Fruit fly (Drosophila melanogaster): ENCODE measurements around the gene dos.

dos gene

dm6 chr3L:2589167-2589910, at the start of gene dos:
Gene dos, plus strand, starts transcription at chr3L:2589414.
- TF ChIP-seq CG8478 (optimal IDR thresholded peaks at IDR 0.05), result no peak
- no peak for TF ChIP-seq Dll (optimal IDR thresholded peaks at IDR 0.05)
- no peak for TF ChIP-seq pan (optimal IDR thresholded peaks at IDR 0.05)
- TF ChIP-seq usp (GFP tag; optimal IDR thresholded peaks at IDR 0.05), result no peak

DNA sequence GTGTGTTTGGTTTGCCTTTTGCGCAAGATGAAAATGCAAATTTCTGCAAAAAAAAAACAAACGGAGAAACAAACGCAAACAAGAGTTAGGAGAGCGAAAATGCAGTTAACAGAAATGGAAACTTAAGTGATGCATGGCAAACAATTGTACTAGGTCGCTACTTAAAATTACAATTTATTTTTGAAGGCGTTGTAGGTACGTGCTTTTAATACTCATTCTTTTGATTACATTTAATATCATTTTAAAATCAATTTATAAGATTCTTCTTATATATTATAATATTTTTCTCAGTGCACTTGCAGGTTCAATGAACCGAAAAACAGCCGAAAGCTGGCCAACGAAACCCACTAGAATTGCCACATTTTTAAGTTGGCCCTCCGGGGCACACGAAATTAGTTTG, 47.9 kb upstream of the dos start:
- TF ChIP-seq pan (optimal IDR thresholded peaks at IDR 0.05) (no peak), psq (optimal IDR thresholded peaks at IDR 0.05) (no peak), CG8478 (optimal IDR thresholded peaks at IDR 0.05) (no peak), Dll (optimal IDR thresholded peaks at IDR 0.05) (no peak), EcR (GFP tag; optimal IDR thresholded peaks at IDR 0.05) (no peak), usp (GFP tag; optimal IDR thresholded peaks at IDR 0.05) (no peak)

DNA sequence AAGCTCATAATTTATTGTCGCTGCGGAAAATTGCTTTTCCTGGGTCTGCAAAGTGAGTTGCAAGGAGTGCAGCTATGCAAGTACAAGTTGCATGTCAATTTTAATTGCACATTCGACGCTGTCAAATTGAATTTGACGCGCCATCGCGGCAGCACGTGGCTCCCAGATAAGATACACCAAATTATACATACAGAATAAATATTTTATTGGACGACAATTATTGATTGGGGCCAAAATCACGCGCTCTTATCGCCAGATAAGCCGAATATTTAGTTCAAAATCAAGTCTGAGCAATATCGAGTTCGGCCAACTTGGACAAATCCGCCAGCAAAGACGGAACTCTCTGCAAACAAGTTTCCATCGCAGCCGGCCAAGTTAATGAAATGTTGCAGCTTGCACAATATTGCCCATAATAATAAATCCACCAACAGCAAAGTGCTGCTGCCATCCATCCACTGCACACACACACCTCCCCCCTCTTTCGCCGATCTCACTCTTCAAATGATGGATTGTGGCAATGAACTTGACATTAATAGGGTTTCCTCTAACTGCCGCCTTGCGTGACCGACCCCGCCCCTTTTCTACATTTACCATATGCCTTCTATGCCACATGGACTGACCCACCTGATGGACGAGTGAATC, 44.7 kb upstream of the dos start:
- TF ChIP-seq usp (GFP tag; optimal IDR thresholded peaks at IDR 0.05) (no peak), pan (optimal IDR thresholded peaks at IDR 0.05) (no peak), Dll (optimal IDR thresholded peaks at IDR 0.05) (no peak), CG8478 (optimal IDR thresholded peaks at IDR 0.05) (no peak), EcR (GFP tag; optimal IDR thresholded peaks at IDR 0.05) (no peak), psq (optimal IDR thresholded peaks at IDR 0.05) (no peak)

dm6 chr3L:2545077-2545453, 44.1 kb upstream of the dos start:
- TF ChIP-seq usp (GFP tag; optimal IDR thresholded peaks at IDR 0.05) (no peak), psq (optimal IDR thresholded peaks at IDR 0.05) (no peak), pan (optimal IDR thresholded peaks at IDR 0.05) (no peak), EcR (GFP tag; optimal IDR thresholded peaks at IDR 0.05) (no peak), CG8478 (optimal IDR thresholded peaks at IDR 0.05) (no peak), Dll (optimal IDR thresholded peaks at IDR 0.05) (no peak)

DNA sequence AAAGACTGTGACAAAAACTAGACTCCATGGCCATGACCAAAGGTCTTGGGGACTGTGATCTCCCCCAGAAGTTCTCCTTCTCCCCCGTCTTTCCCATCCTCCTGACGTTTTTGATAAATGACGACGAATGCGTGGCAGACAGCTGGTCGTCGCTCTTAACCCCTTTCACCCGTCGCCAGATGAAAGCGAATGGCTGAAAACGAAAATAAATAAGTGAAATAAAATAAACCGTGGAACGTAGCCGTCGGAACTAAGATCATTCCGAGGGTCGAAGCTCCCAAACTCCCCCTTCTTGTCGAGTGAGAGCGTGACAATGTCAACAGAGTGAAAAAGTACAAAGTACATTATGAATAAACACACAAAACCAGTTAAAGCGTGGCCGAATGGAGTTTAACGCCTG, 43.3 kb upstream of the dos start:
- no peak for TF ChIP-seq Dll (optimal IDR thresholded peaks at IDR 0.05)
- TF ChIP-seq psq (optimal IDR thresholded peaks at IDR 0.05), result no peak
- no peak for TF ChIP-seq EcR (GFP tag; optimal IDR thresholded peaks at IDR 0.05)
- no peak for TF ChIP-seq pan (optimal IDR thresholded peaks at IDR 0.05)

dm6 chr3L:2548932-2549331, 40.3 kb upstream of the dos start:
- no peak for TF ChIP-seq pan (optimal IDR thresholded peaks at IDR 0.05)
- TF ChIP-seq CG8478 (optimal IDR thresholded peaks at IDR 0.05), result no peak
- TF ChIP-seq usp (GFP tag; optimal IDR thresholded peaks at IDR 0.05), result no peak

dm6 chr3L:2551137-2551676, 38.0 kb upstream of the dos start:
- no peak for TF ChIP-seq pan (optimal IDR thresholded peaks at IDR 0.05)
- TF ChIP-seq psq (optimal IDR thresholded peaks at IDR 0.05), result no peak
- TF ChIP-seq EcR (GFP tag; optimal IDR thresholded peaks at IDR 0.05), result no peak
- TF ChIP-seq usp (GFP tag; optimal IDR thresholded peaks at IDR 0.05), result no peak
- TF ChIP-seq Dll (optimal IDR thresholded peaks at IDR 0.05), result no peak
- no peak for TF ChIP-seq CG8478 (optimal IDR thresholded peaks at IDR 0.05)

DNA sequence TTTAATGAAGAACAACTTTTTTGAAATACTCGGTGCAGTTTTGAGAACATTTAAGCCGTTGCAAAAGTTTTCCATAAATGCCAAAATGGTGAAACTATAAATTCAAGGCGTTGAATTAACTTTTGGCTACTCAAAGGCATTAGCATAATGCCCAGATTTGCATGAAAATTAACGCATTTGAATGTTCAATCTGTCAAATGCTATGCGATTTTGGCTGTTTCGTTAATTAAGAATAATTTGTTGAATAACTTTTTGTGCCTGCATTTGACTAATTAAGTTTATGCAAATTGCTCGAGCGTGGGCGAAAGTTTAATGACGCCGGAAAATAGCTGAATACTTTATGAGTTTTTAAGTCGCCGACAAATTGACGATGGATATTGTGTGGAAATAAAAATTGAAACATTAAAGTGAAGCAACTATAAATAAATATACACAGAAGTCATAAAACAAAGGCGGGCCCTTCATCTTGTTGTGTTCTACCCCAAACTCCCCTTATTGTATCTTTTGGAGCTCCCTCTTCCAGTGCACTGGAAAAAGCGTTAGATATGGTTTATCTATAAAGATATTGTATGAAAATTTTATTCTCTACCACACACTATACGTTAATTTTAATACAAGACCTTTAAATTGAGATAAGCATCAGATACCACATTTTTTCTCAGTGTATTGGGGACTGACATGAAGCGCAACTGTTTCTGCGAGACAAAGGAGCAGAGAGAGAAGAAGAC, 36.9 kb upstream of the dos start:
- TF ChIP-seq CG8478 (optimal IDR thresholded peaks at IDR 0.05), result no peak
- no peak for TF ChIP-seq pan (optimal IDR thresholded peaks at IDR 0.05)
- no peak for TF ChIP-seq Dll (optimal IDR thresholded peaks at IDR 0.05)

- peak; percentile 47 for TF ChIP-seq pan (optimal IDR thresholded peaks at IDR 0.05)
- TF ChIP-seq usp (GFP tag; optimal IDR thresholded peaks at IDR 0.05), result no peak
- no peak for TF ChIP-seq psq (optimal IDR thresholded peaks at IDR 0.05)
- TF ChIP-seq Dll (optimal IDR thresholded peaks at IDR 0.05), result no peak
Observed at dm6 chr3L:2552844-2553839, 36.1 kb upstream of the dos start.

DNA sequence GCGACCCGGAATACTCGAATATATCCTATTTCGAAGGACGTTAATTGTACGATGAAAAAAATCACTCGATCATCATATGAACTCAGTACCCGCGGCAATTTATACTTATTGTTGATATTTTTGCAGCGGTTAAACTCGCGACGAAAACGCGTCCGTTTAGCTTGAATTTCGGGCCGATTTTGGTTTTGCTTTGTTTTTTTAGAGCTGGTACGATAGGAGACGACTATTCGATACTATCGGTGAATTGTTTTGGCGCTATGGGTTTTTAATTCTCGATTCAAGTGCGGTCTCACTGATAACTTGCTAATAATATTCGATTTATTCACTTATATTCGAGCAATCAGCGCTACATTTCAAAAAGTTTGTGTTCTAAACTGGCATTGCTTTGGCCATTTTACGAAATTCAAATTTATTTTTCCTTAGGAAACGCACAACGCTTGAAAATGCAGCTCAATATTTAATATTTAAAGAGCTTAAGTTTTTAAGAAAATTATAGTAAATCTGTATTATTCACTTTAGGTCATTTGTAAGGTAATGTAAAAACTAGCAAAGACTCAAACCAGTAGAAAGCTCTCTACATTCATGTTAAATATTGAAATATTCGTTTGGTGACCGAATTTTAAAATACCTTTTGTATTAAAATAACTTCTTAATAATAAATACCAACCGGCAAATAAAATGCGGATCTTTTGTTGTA, 34.9 kb upstream of the dos start, which contains the start of gene Spn:
TSS of gene Spn (minus strand) at position 175 of the 697 bp plus-strand sequence.
- no peak for TF ChIP-seq Dll (optimal IDR thresholded peaks at IDR 0.05)
- TF ChIP-seq pan (optimal IDR thresholded peaks at IDR 0.05), result no peak
- TF ChIP-seq usp (GFP tag; optimal IDR thresholded peaks at IDR 0.05), result no peak
- no peak for TF ChIP-seq psq (optimal IDR thresholded peaks at IDR 0.05)
- TF ChIP-seq CG8478 (optimal IDR thresholded peaks at IDR 0.05), result no peak
- no peak for TF ChIP-seq EcR (GFP tag; optimal IDR thresholded peaks at IDR 0.05)

dm6 chr3L:2555670-2556069, 33.5 kb upstream of the dos start:
- no peak for TF ChIP-seq psq (optimal IDR thresholded peaks at IDR 0.05)
- TF ChIP-seq Dll (optimal IDR thresholded peaks at IDR 0.05), result no peak
- TF ChIP-seq usp (GFP tag; optimal IDR thresholded peaks at IDR 0.05), result no peak
- TF ChIP-seq CG8478 (optimal IDR thresholded peaks at IDR 0.05), result no peak
- TF ChIP-seq pan (optimal IDR thresholded peaks at IDR 0.05), result no peak
- TF ChIP-seq EcR (GFP tag; optimal IDR thresholded peaks at IDR 0.05), result no peak
